Fruit fly (Drosophila melanogaster): ENCODE data around the gene Sol1.

dm6 chr3R:12384274-12384673 is 1.8 kb upstream of the Sol1 start:
- TF ChIP-seq CG8478 (optimal IDR thresholded peaks at IDR 0.05) (no peak), CTCF (optimal IDR thresholded peaks at IDR 0.05) (no peak)

Measured in S2 (cell line).